Worm (Caenorhabditis elegans) whole organism, L3 larva: Measurements from ENCODE around the gene str-145.

Experiments used
- ZK546.5 ChIP-seq: sonication (generic microtip); optimal IDR thresholded peaks from 2 replicates; lab custom pipeline; 2017; ENCODE audit warnings: missing biosample characterization, missing genetic modification characterization
- ama-1 ChIP-seq: fragments of 150-350 bp; optimal IDR thresholded peaks from 2 replicates; lab custom pipeline; 2018
- ceh-16 ChIP-seq: sonication (generic microtip); optimal IDR thresholded peaks from 2 replicates; lab custom pipeline; 2017; ENCODE audit warnings: missing biosample characterization, missing genetic modification characterization
- ceh-28 ChIP-seq: fragments of 150-350 bp; optimal IDR thresholded peaks from 2 replicates; lab custom pipeline; 2014; ENCODE audit warnings: missing biosample characterization, missing genetic modification reagents, missing genetic modification characterization
- ceh-9 ChIP-seq: sonication (generic microtip); optimal IDR thresholded peaks from 2 replicates; lab custom pipeline; 2018; ENCODE audit warnings: missing biosample characterization, missing genetic modification characterization
- egl-27 ChIP-seq: sonication (generic microtip); optimal IDR thresholded peaks from 4 replicates; lab custom pipeline; 2017; ENCODE audit warnings: missing biosample characterization, missing genetic modification reagents, missing genetic modification characterization
- egl-5 ChIP-seq: fragments of 150-350 bp; optimal IDR thresholded peaks from 2 replicates; lab custom pipeline; 2017; ENCODE audit warnings: missing biosample characterization, missing genetic modification reagents, missing genetic modification characterization, inconsistent platforms
- elt-1 ChIP-seq: fragments of 150-350 bp; optimal IDR thresholded peaks from 2 replicates; lab custom pipeline; 2014; ENCODE audit warnings: missing biosample characterization, missing genetic modification characterization
- elt-2 ChIP-seq: sonication (generic microtip); optimal IDR thresholded peaks from 2 replicates; lab custom pipeline; 2016; ENCODE audit warnings: missing genetic modification reagents, mild to moderate bottlenecking, missing genetic modification characterization, missing compliant biosample characterization
- elt-3 ChIP-seq, 3 experiments: fragments of 150-350 bp in 1 of 3; sonication (generic microtip) in 2 of 3; optimal IDR thresholded peaks; 2 replicates in 2 of 3; 4 replicates in 1 of 3; lab custom pipeline; 2014 to 2017; ENCODE audit warnings: missing biosample characterization in 3 of 3, missing genetic modification characterization in 3 of 3
- fkh-2 ChIP-seq: fragments of 150-350 bp; optimal IDR thresholded peaks from 2 replicates; lab custom pipeline; 2014; ENCODE audit warnings: missing biosample characterization, missing genetic modification reagents, missing genetic modification characterization
- fos-1 ChIP-seq: fragments of 150-350 bp; optimal IDR thresholded peaks from 2 replicates; lab custom pipeline; 2014; ENCODE audit warnings: missing biosample characterization, missing genetic modification characterization
- hmg-11 ChIP-seq: sonication (generic microtip); optimal IDR thresholded peaks from 2 replicates; lab custom pipeline; 2016; ENCODE audit warnings: missing genetic modification characterization, missing compliant biosample characterization
- jun-1 ChIP-seq: fragments of 150-350 bp; optimal IDR thresholded peaks from 2 replicates; lab custom pipeline; 2014; ENCODE audit warnings: missing biosample characterization, missing genetic modification reagents, missing genetic modification characterization
- lin-15B ChIP-seq: fragments of 150-350 bp; optimal IDR thresholded peaks from 2 replicates; lab custom pipeline; 2014; ENCODE audit warnings: missing biosample characterization, missing genetic modification characterization
- lin-39 ChIP-seq: fragments of 150-350 bp; optimal IDR thresholded peaks from 2 replicates; lab custom pipeline; 2018; ENCODE audit warnings: missing biosample characterization, missing genetic modification reagents, missing genetic modification characterization
- lsy-12 ChIP-seq: sonication (generic microtip); optimal IDR thresholded peaks from 2 replicates; lab custom pipeline; 2016; ENCODE audit warnings: mild to moderate bottlenecking, missing genetic modification characterization, missing compliant biosample characterization
- mml-1 ChIP-seq: fragments of 150-350 bp; sonication (generic microtip); optimal IDR thresholded peaks from 3 replicates; lab custom pipeline; 2014; ENCODE audit warnings: missing biosample characterization, missing genetic modification characterization
- nfya-1 ChIP-seq: sonication (generic microtip); optimal IDR thresholded peaks from 2 replicates; lab custom pipeline; 2017; ENCODE audit warnings: missing genetic modification characterization, mild to moderate bottlenecking, missing compliant biosample characterization, antibody characterized with exemption, moderate library complexity; ENCODE audit not compliant: insufficient read depth
- nhr-12 ChIP-seq: fragments of 150-350 bp; optimal IDR thresholded peaks from 2 replicates; lab custom pipeline; 2014; ENCODE audit warnings: missing biosample characterization, missing genetic modification characterization
- nhr-23 ChIP-seq: fragments of 150-350 bp; optimal IDR thresholded peaks from 2 replicates; lab custom pipeline; 2014; ENCODE audit warnings: missing biosample characterization, missing genetic modification reagents, missing genetic modification characterization
- nhr-237 ChIP-seq: fragments of 150-350 bp; optimal IDR thresholded peaks from 2 replicates; lab custom pipeline; 2014; ENCODE audit warnings: missing biosample characterization, missing genetic modification characterization
- nhr-25 ChIP-seq: sonication (generic microtip); optimal IDR thresholded peaks from 2 replicates; lab custom pipeline; 2017; ENCODE audit warnings: missing biosample characterization, missing genetic modification characterization
- nhr-28 ChIP-seq: fragments of 150-350 bp; optimal IDR thresholded peaks from 2 replicates; lab custom pipeline; 2014; ENCODE audit warnings: missing biosample characterization, missing genetic modification characterization
- nhr-76 ChIP-seq: fragments of 150-350 bp; sonication (generic microtip); optimal IDR thresholded peaks from 5 replicates; lab custom pipeline; 2014; ENCODE audit warnings: missing biosample characterization, missing genetic modification characterization
- nhr-77 ChIP-seq: fragments of 150-350 bp; optimal IDR thresholded peaks from 2 replicates; lab custom pipeline; 2014; ENCODE audit warnings: missing biosample characterization, missing genetic modification characterization
- pha-4 ChIP-seq: fragments of 150-350 bp; optimal IDR thresholded peaks from 2 replicates; lab custom pipeline; 2014; ENCODE audit warnings: missing biosample characterization, missing genetic modification reagents, missing genetic modification characterization
- pqm-1 ChIP-seq: fragments of 150-350 bp; optimal IDR thresholded peaks from 2 replicates; lab custom pipeline; 2017; ENCODE audit warnings: missing biosample characterization, missing genetic modification characterization, inconsistent platforms
- sea-2 ChIP-seq: fragments of 150-350 bp; sonication (generic microtip); optimal IDR thresholded peaks from 4 replicates; lab custom pipeline; 2014; ENCODE audit warnings: missing biosample characterization, missing genetic modification reagents, missing genetic modification characterization
- skn-1 ChIP-seq: fragments of 150-350 bp; optimal IDR thresholded peaks from 2 replicates; lab custom pipeline; 2014; ENCODE audit warnings: missing biosample characterization, missing genetic modification characterization
- snpc-4 ChIP-seq: fragments of 150-350 bp; optimal IDR thresholded peaks from 2 replicates; lab custom pipeline; 2014; ENCODE audit warnings: missing biosample characterization, missing genetic modification characterization
- tbx-2 ChIP-seq: sonication (generic microtip); optimal IDR thresholded peaks from 2 replicates; lab custom pipeline; 2016; ENCODE audit warnings: mild to moderate bottlenecking, missing genetic modification characterization, missing compliant biosample characterization
- unc-39 ChIP-seq: sonication (generic microtip); optimal IDR thresholded peaks from 4 replicates; lab custom pipeline; 2017; ENCODE audit warnings: missing biosample characterization, missing genetic modification characterization
- unc-62 ChIP-seq: fragments of 150-350 bp; sonication (generic microtip); optimal IDR thresholded peaks from 4 replicates; lab custom pipeline; 2014; ENCODE audit warnings: missing biosample characterization, missing genetic modification reagents, missing genetic modification characterization
- zag-1 ChIP-seq: fragments of 150-350 bp; optimal IDR thresholded peaks from 2 replicates; lab custom pipeline; 2014; ENCODE audit warnings: missing biosample characterization, missing genetic modification characterization
- ztf-11 ChIP-seq: fragments of 150-350 bp; optimal IDR thresholded peaks from 2 replicates; lab custom pipeline; 2014; ENCODE audit warnings: missing biosample characterization, missing genetic modification characterization
- ztf-4 ChIP-seq: fragments of 150-350 bp; optimal IDR thresholded peaks from 2 replicates; lab custom pipeline; 2014; ENCODE audit warnings: missing biosample characterization, missing genetic modification characterization

str-145 gene

DNA sequence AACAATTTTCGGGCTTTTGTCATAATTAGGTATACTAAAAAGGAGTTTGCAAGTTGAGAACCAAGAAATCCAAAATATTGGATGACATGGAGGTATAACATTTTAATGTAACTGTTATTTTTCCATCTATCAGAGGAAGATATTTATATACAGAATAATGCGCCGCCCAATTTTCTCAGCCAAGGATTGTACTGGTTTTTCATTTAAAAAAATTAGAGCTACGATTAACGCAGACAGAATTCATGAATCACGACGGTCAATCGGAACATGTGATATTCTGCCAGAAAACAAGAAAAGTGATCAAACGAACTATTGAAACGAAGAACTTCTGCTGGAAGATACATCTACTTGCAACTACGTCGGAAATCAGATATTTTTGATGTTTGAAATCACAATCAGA, at the start of gene str-145:
str-145 (minus strand) TSS at position 101 of the 400 bp plus-strand sequence.
- TF ChIP-seq elt-3 (tag; optimal IDR thresholded peaks at IDR 0.05; lab: Kevin White, UChicago) (no peak), nfya-1 (no peak), zag-1 (tag; lab: Kevin White, UChicago) (no peak), jun-1 (tag; lab: Kevin White, UChicago) (no peak), unc-62 (GFP tag; lab: Kevin White, UChicago) (no peak), egl-5 (tag; lab: Kevin White, UChicago) (no peak), hmg-11 (no peak), mml-1 (tag; lab: Kevin White, UChicago) (no peak), lin-15B (tag; lab: Kevin White, UChicago) (no peak), ceh-16 (tag; lab: Kevin White, UChicago) (no peak), nhr-28 (tag; lab: Kevin White, UChicago) (no peak), snpc-4 (no peak), nhr-76 (tag; lab: Kevin White, UChicago) (no peak), nhr-77 (tag; lab: Kevin White, UChicago) (no peak), lsy-12 (no peak), ceh-9 (tag; lab: Kevin White, UChicago) (no peak), egl-27 (no peak), unc-39 (tag; lab: Kevin White, UChicago) (no peak), tbx-2 (tag; lab: Kevin White, UChicago) (no peak)

DNA sequence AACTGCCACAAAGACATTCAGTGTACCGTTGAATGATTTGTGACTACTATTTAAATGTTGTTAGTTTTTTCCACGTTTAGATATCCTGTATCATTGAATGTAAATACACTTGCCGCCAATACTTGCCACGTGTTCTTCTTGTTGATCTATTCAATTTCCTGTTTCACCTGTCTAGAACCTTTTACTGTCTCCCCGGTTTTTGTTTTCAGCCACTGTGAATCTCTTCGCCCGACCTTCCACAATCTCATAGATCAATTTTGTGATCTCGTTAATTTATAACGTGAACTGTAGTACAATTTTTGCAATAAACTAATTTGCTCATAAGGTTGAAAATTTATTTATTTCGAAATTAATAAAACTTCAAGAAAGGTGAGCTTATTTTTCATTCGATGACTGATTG, 47.2 kb upstream of the str-145 start, which contains the start of gene D1014.13:
D1014.13 (plus strand) TSS at position 301 of the 400 bp plus-strand sequence.
- TF ChIP-seq elt-2 (tag; lab: Kevin White, UChicago) (no peak), nhr-12 (no peak), unc-62 (GFP tag; lab: Kevin White, UChicago) (no peak), sea-2 (GFP tag; lab: Kevin White, UChicago) (no peak), nhr-25 (tag; lab: Kevin White, UChicago) (no peak), fkh-2 (tag; lab: Kevin White, UChicago) (no peak), zag-1 (tag; lab: Kevin White, UChicago) (no peak), jun-1 (tag; lab: Kevin White, UChicago) (no peak), pqm-1 (tag; lab: Kevin White, UChicago) (no peak), snpc-4 (no peak), hmg-11 (no peak), elt-3 (tag; optimal IDR thresholded peaks at IDR 0.05; lab: Kevin White, UChicago) (no peak), unc-39 (tag; lab: Kevin White, UChicago) (no peak)
- TF ChIP-seq, all 47 proteins: peak for 0

DNA sequence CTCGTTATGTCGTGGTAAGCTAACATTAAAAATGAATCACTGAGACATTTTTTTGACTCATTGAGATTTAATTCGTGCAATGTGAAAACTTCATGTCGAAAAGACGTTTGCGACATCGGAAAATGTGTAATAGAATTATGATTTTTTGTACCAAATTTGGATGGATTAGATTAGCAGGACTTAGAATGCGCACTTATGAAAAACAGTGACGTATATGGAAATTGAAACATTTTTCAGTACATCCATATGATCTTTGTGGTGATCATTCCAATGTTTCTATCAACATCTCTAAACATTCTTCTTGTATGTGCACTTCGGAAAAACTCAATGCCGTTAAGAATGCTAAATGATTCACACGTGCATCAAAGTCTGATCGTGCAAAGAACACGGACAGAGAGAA, 46.4 kb upstream of the str-145 start:
- TF ChIP-seq lsy-12 = no peak
- no peak for TF ChIP-seq unc-62 (GFP tag; lab: Kevin White, UChicago)
- no peak for TF ChIP-seq ztf-11
- no peak for TF ChIP-seq zag-1 (tag; lab: Kevin White, UChicago)
- TF ChIP-seq skn-1 = no peak
- no peak for TF ChIP-seq ceh-9 (tag; lab: Kevin White, UChicago)
- TF ChIP-seq ZK546.5 (tag; lab: Kevin White, UChicago) = no peak
- TF ChIP-seq lin-39 (tag; lab: Kevin White, UChicago) = no peak
- no peak for TF ChIP-seq lin-15B (tag; lab: Kevin White, UChicago)
- TF ChIP-seq mml-1 (tag; lab: Kevin White, UChicago) = no peak
- TF ChIP-seq ceh-16 (tag; lab: Kevin White, UChicago) = no peak
- TF ChIP-seq tbx-2 (tag; lab: Kevin White, UChicago) = no peak
- TF ChIP-seq egl-5 (tag; lab: Kevin White, UChicago) = no peak

DNA sequence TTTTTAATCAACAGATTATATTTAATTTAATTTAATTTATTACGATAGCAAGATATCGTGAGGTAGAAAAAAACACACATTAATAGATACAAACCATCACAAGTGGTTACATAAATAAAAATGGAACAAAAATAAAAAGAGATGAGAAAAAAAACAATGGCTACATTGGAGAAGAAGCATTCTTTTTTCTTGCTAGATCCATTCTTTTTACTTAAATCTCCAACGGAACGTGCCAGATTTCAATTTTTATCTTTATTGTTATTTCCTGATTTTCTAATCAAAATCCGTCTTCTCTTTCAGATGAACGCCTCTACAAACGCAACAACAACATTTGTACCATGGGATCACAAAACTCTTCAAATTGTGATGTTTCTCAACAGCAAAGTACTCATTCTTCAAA, 45.5 kb upstream of the str-145 start, which contains the start of gene D1014.2:
D1014.2 (plus strand) TSS at position 301 of the 400 bp plus-strand sequence.
- TF ChIP-seq elt-1 (tag; lab: Kevin White, UChicago) = no peak
- no peak for TF ChIP-seq mml-1 (tag; lab: Kevin White, UChicago)
- no peak for TF ChIP-seq nhr-23 (tag; lab: Kevin White, UChicago)
- no peak for TF ChIP-seq pha-4 (tag; lab: Kevin White, UChicago)
- TF ChIP-seq sea-2 (GFP tag; lab: Kevin White, UChicago) = no peak
- TF ChIP-seq snpc-4 = no peak
- no peak for TF ChIP-seq unc-62 (GFP tag; lab: Kevin White, UChicago)
- no peak for TF ChIP-seq ama-1 (lab: Kevin White, UChicago)
- TF ChIP-seq nhr-237 = no peak
- TF ChIP-seq lsy-12 = no peak
- no peak for TF ChIP-seq nhr-76 (tag; lab: Kevin White, UChicago)
- no peak for TF ChIP-seq tbx-2 (tag; lab: Kevin White, UChicago)
- no peak for TF ChIP-seq pqm-1 (tag; lab: Kevin White, UChicago)
- no peak for TF ChIP-seq nfya-1
- no peak for TF ChIP-seq ztf-4 (tag; lab: Kevin White, UChicago)
- no peak for TF ChIP-seq ceh-28 (tag; lab: Kevin White, UChicago)
- no peak for TF ChIP-seq fos-1 (tag; lab: Kevin White, UChicago)
- TF ChIP-seq ceh-9 (tag; lab: Kevin White, UChicago) = no peak
- TF ChIP-seq elt-2 (tag; lab: Kevin White, UChicago) = no peak
- no peak for TF ChIP-seq lin-39 (tag; lab: Kevin White, UChicago)
